Fruit fly (Drosophila melanogaster) ovary, adult (tissue): ENCODE results near the gene CG7857.

Experiments used
- CG17801 ChIP-seq: fragments of 200-800 bp; optimal IDR thresholded peaks from 2 replicates; lab custom pipeline; 2019; ENCODE audit warnings: missing biosample characterization, mild to moderate bottlenecking, missing genetic modification characterization, moderate library complexity; ENCODE audit not compliant: partially characterized antibody

CG7857 gene

dm6 chr3L:15508750-15509149 lies 4.1 kb upstream of the CG7857 start, which contains the start of gene Z600:
Gene Z600 (plus strand): TSS chr3L:15509061.
- TF ChIP-seq CG17801 (GFP tag; lab: Kevin White, UChicago): no peak

DNA sequence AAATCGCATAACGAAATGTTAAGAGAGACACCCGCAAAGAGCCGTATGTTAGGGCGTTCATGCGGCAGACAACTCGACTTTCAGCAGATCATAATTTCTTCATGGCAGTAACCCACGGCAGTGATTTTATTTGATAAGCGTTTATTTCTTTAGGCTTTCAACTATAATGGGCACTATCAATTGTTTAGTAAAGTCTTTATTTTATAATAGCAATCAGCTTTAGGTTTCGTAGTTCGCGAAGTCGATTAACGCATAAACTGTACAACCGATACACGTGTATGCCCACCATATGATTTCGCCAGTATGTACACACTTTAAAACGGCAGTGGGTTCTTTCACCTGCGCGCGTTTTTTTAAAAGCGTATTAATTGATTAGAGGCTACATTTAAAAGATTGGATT lies 3.5 kb upstream of the CG7857 start, which contains the start of gene CG7841:
Gene CG7841 (minus strand): TSS at position 20 of the 400 bp plus-strand sequence.
- peak; percentile 99 for TF ChIP-seq CG17801 (GFP tag; lab: Kevin White, UChicago)

- TF ChIP-seq CG17801 (GFP tag; lab: Kevin White, UChicago): no peak
Observed at dm6 chr3L:15507148-15507896, 2.6 kb upstream of the CG7857 start.

dm6 chr3L:15506174-15506926 lies 1.7 kb upstream of the CG7857 start:
- no peak for TF ChIP-seq CG17801 (GFP tag; lab: Kevin White, UChicago)

DNA sequence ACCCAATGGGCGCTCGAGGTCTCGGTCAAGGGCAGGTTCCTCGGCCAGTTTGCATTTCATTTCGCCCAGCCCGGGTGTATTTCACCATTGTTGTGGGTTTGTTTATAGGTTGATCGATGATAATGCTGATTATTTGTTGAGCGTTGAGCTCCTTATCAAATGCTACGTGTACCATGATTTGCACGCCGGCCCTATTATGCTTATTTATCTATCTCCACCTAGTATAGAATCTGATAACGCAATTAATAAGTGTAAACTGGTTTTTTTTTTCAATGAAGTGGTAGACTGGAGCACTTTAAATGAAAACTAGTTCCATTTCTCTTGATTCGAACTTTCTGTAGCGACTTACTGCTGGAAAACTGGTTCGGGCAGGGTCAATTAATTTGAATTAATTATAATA lies 2.4 kb downstream of the CG7857 start:
- no peak for TF ChIP-seq CG17801 (GFP tag; lab: Kevin White, UChicago)

dm6 chr3L:15501646-15501972 lies 3.1 kb downstream of the CG7857 start:
- no peak for TF ChIP-seq CG17801 (GFP tag; lab: Kevin White, UChicago)

DNA sequence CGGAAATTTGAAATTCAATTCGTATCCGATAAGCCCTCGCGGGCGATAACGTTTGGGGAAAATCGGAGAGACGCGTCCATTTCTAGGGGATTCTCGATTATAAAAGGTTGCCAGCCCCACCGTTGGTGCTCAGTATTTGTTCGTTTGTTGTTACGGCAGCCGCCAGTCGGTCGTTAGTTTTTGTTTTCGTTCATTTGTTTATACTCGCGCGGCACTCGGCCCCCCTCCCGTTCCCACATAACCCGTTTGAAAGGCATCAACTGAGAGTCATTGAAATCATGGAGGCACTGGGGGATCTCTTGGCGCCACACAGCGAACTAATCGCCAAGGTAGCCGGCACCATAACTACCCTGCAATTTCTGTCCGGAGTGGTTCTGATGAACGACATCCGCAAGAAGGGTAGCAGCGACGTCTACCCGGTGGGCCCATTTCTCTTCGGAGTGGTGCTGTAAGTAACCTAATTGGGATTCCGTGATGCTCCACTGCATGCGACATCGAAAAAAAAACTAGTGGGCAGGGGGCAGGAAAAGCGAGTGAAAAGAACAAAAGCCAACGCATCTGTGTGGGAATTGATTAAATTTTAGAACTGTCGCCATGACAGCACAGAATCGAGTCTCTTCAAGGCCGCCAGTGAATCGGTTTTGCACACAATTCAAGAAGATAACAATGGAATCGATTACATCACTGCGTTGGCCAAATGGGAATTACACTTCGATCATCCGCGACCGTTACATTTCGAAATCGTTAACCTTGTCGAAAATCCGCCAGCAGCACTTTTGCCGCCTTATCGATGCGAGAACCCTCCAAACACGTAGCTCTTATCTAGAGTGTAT lies 3.7 kb downstream of the CG7857 start, which contains the start of gene CG7272:
Gene CG7272 (plus strand): TSS at position 126 of the 833 bp plus-strand sequence.
- peak; percentile 1 for TF ChIP-seq CG17801 (GFP tag; lab: Kevin White, UChicago)

dm6 chr3L:15498745-15499144 lies 5.9 kb downstream of the CG7857 start, which contains the start of gene CG7275:
Gene CG7275 (plus strand): TSS chr3L:15498959.
- no peak for TF ChIP-seq CG17801 (GFP tag; lab: Kevin White, UChicago)

DNA sequence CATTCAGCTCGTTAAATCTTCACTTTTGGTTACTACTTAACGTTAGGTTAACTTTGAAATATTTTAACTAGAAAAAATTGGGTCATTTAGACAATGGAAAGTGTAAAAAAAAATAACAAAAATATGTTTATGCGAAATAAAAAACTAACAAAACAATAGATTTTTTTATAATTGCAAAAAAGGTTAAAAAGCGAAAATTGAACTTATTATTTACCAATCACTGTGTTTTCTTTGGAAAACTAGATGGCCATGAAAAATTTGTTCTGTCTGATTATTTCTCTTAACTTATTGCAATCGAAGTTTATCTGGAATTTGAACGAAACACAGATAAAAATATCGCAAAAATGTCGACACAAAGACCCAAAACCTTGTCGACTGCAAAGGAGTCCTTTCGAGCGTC lies 6.8 kb downstream of the CG7857 start, which contains the start of gene CG7276:
Gene CG7276 (plus strand): TSS at position 301 of the 400 bp plus-strand sequence.
- no peak for TF ChIP-seq CG17801 (GFP tag; lab: Kevin White, UChicago)

DNA sequence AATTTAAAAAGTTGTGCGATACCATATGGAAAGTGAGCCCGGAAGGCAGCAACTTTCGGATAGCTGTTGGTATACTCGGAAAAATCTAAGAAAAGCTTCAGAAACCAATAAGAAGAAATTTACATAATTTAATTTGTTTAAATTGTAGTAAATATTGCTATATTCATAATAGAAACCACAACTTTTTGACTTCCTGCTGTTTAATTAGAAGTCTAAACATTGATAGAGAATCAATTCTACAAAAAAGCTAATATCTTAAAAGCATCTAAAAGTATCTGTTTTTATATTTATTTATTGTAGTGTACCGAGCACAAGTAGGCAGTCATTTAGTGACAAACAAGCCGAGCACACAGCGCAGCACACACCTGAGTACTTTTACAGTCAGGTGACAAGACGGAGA lies 8.4 kb downstream of the CG7857 start, which contains the start of gene CG13455:
Gene CG13455 (plus strand): TSS at position 301 of the 400 bp plus-strand sequence.
- no peak for TF ChIP-seq CG17801 (GFP tag; lab: Kevin White, UChicago)

- TF ChIP-seq CG17801 (GFP tag; lab: Kevin White, UChicago): no peak
Observed at dm6 chr3L:15495449-15495848, 9.2 kb downstream of the CG7857 start, which contains the start of gene CG12355. Gene CG12355 (minus strand): TSS chr3L:15495549.

dm6 chr3L:15494599-15495271 lies 10.0 kb downstream of the CG7857 start:
- no peak for TF ChIP-seq CG17801 (GFP tag; lab: Kevin White, UChicago)

DNA sequence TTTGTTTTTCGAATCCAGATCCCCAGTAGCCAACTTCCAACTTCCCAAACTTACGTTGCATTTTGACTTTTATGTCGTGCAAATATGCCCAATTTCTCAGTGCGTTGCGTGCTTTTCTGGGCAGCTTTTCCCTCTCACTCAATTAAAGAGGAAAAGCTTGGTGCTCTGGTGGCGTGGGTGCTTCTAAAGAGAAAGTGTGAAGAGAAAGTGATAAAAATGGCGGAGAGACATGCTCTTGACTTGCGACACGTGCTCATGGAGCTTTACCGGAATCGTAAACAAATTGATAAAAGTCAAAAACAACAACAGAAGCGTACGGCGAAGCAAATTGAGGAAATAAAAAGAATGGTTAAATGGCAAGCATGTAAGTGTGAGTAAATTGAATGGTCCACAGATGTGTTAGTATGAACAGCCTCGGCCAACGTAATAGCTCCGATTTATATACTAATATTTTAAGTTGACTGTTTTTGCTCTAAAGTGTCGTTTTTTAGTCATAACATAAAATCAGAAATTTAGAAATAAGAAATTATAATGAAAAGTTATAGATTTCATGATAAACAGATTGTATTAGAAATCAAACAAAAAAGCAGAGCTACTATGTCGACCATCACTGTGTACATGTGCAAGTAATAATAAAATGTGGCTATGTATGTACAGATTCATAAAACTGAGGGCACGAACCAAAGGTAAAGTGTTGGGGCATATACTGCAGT lies 10.7 kb downstream of the CG7857 start:
- peak; percentile 17 for TF ChIP-seq CG17801 (GFP tag; lab: Kevin White, UChicago)
